Fruit fly (Drosophila melanogaster) whole organism, embryonic: ENCODE data around the gene CG16719.

Experiments
- ATbp ChIP-seq: fragments of 200-800 bp; sonication (Bioruptor generic); optimal IDR thresholded peaks from 2 replicates; lab custom pipeline; 2017; ENCODE audit warnings: missing biosample characterization, mild to moderate bottlenecking, missing genetic modification characterization, missing genetic modification reagents
- B-H2 ChIP-seq: fragments of 200-800 bp; sonication (Bioruptor generic); optimal IDR thresholded peaks from 2 replicates; lab custom pipeline; 2018; ENCODE audit warnings: missing biosample characterization, mild to moderate bottlenecking, missing genetic modification characterization
- Bgb ChIP-seq: fragments of 200-800 bp; sonication (Bioruptor generic); IDR thresholded peaks from 2 replicates; pipeline ENCODE4 v1.3.6; 2022; ENCODE audit warnings: missing biosample characterization, missing genetic modification characterization; ENCODE audit not compliant: partially characterized antibody
- CG10462 ChIP-seq: fragments of 200-800 bp; sonication (Bioruptor generic); optimal IDR thresholded peaks from 2 replicates; lab custom pipeline; 2016; ENCODE audit warnings: missing biosample characterization, missing genetic modification characterization
- CG11247 ChIP-seq: fragments of 200-800 bp; sonication (Bioruptor generic); IDR thresholded peaks from 2 replicates; pipeline ENCODE4 v1.3.6; 2022; ENCODE audit warnings: missing biosample characterization, missing genetic modification characterization
- CG11504 ChIP-seq: fragments of 200-800 bp; sonication (Bioruptor generic); optimal IDR thresholded peaks from 3 replicates; lab custom pipeline; 2019; ENCODE audit warnings: missing biosample characterization, mild to moderate bottlenecking, missing genetic modification characterization, moderate library complexity
- CG12104 ChIP-seq: fragments of 200-800 bp; sonication (Bioruptor generic); optimal IDR thresholded peaks from 3 replicates; lab custom pipeline; 2016; ENCODE audit warnings: missing biosample characterization, missing genetic modification characterization
- CG14050 ChIP-seq: fragments of 200-800 bp; sonication (Bioruptor generic); IDR thresholded peaks from 3 replicates; pipeline ENCODE4 v1.3.6; 2022; ENCODE audit warnings: missing biosample characterization, missing genetic modification characterization
- CG15696 ChIP-seq: fragments of 200-800 bp; sonication (Bioruptor generic); optimal IDR thresholded peaks from 2 replicates; lab custom pipeline; 2019; ENCODE audit warnings: missing biosample characterization, mild to moderate bottlenecking, missing genetic modification characterization, moderate library complexity
- CG1647 ChIP-seq: fragments of 200-800 bp; sonication (Bioruptor generic); optimal IDR thresholded peaks from 3 replicates; lab custom pipeline; 2016; ENCODE audit warnings: missing biosample characterization, missing genetic modification characterization
- CG16779 ChIP-seq: fragments of 200-800 bp; sonication (Bioruptor generic); IDR thresholded peaks from 2 replicates; pipeline ENCODE4 v1.3.6; 2022; ENCODE audit warnings: missing biosample characterization, missing genetic modification characterization
- CG30020 ChIP-seq: fragments of 200-800 bp; optimal IDR thresholded peaks from 2 replicates; lab custom pipeline; 2019; ENCODE audit warnings: missing biosample characterization, mild to moderate bottlenecking, missing genetic modification characterization, moderate library complexity
- CG31224 ChIP-seq: fragments of 200-800 bp; sonication (Bioruptor generic); IDR thresholded peaks from 2 replicates; pipeline ENCODE4 v1.3.6; 2022; ENCODE audit warnings: missing biosample characterization, missing genetic modification characterization
- CG31441 ChIP-seq: fragments of 200-800 bp; sonication (Bioruptor generic); IDR thresholded peaks from 2 replicates; pipeline ENCODE4 v1.3.6; 2022; ENCODE audit warnings: missing biosample characterization, missing genetic modification characterization
- CG32772 ChIP-seq: fragments of 200-800 bp; sonication (Bioruptor generic); IDR thresholded peaks from 2 replicates; pipeline ENCODE4 v1.3.6; 2022; ENCODE audit warnings: missing biosample characterization, missing genetic modification characterization
- CG4617 ChIP-seq: fragments of 200-800 bp; sonication (Bioruptor generic); optimal IDR thresholded peaks from 3 replicates; lab custom pipeline; 2016; ENCODE audit warnings: missing biosample characterization, missing genetic modification characterization, borderline replicate concordance
- CG4854 ChIP-seq: fragments of 200-800 bp; sonication (Bioruptor generic); optimal IDR thresholded peaks from 2 replicates; lab custom pipeline; 2016; ENCODE audit warnings: missing biosample characterization, missing genetic modification characterization, inconsistent platforms
- CG5953 ChIP-seq: fragments of 200-800 bp; sonication (Bioruptor generic); IDR thresholded peaks from 2 replicates; pipeline ENCODE4 v1.3.6; 2022; ENCODE audit warnings: missing biosample characterization, missing genetic modification characterization
- CG6683 ChIP-seq: fragments of 200-800 bp; sonication (Bioruptor generic); optimal IDR thresholded peaks from 2 replicates; lab custom pipeline; 2017; ENCODE audit warnings: missing biosample characterization, mild to moderate bottlenecking, missing genetic modification characterization, missing genetic modification reagents
- CG7357 ChIP-seq: fragments of 200-800 bp; sonication (Bioruptor generic); IDR thresholded peaks from 3 replicates; pipeline ENCODE4 v1.3.6; 2022; ENCODE audit warnings: missing biosample characterization, missing genetic modification characterization
- CG7786 ChIP-seq: fragments of 200-800 bp; sonication (Bioruptor generic); optimal IDR thresholded peaks from 2 replicates; lab custom pipeline; 2016; ENCODE audit warnings: missing biosample characterization, missing genetic modification characterization
- CG8924 ChIP-seq: fragments of 200-800 bp; optimal IDR thresholded peaks from 3 replicates; lab custom pipeline; 2019; ENCODE audit warnings: missing biosample characterization, mild to moderate bottlenecking, missing genetic modification characterization, moderate library complexity
- CG9797 ChIP-seq: fragments of 200-800 bp; sonication (Bioruptor generic); optimal IDR thresholded peaks from 3 replicates; lab custom pipeline; 2018; ENCODE audit warnings: missing biosample characterization, mild to moderate bottlenecking, missing genetic modification characterization
- Camta ChIP-seq: fragments of 200-800 bp; sonication (Bioruptor generic); optimal IDR thresholded peaks from 2 replicates; lab custom pipeline; 2016; ENCODE audit warnings: missing biosample characterization, missing genetic modification characterization
- Dbx ChIP-seq: fragments of 200-800 bp; sonication (Bioruptor generic); IDR thresholded peaks from 3 replicates; pipeline ENCODE4 v1.3.6; 2022; ENCODE audit warnings: missing biosample characterization, missing genetic modification characterization
- Dfd ChIP-seq, 2 experiments: fragments of >200 bp; optimal IDR thresholded peaks; 2 replicates each; lab custom pipeline; 2017; ENCODE audit warnings: missing biosample characterization in 2 of 2, missing genetic modification characterization in 2 of 2
- Gug ChIP-seq: fragments of 200-800 bp; sonication (Bioruptor generic); IDR thresholded peaks from 4 replicates; pipeline ENCODE4 v1.3.6; 2022; ENCODE audit warnings: missing biosample characterization, missing genetic modification characterization
- Lim3 ChIP-seq: fragments of 200-800 bp; sonication (Bioruptor generic); IDR thresholded peaks from 2 replicates; pipeline ENCODE4 v1.3.6; 2022; ENCODE audit warnings: missing biosample characterization, missing genetic modification characterization
- Nf-YA ChIP-seq: fragments of 200-800 bp; sonication (Bioruptor generic); IDR thresholded peaks from 2 replicates; pipeline ENCODE4 v1.3.6; 2022; ENCODE audit warnings: missing biosample characterization, missing genetic modification characterization
- Nf-YC ChIP-seq: fragments of 200-800 bp; optimal IDR thresholded peaks from 3 replicates; lab custom pipeline; 2019; ENCODE audit warnings: missing biosample characterization, mild to moderate bottlenecking, missing genetic modification characterization, moderate library complexity
- Rfx ChIP-seq: fragments of 200-800 bp; sonication (Bioruptor generic); IDR thresholded peaks from 2 replicates; pipeline ENCODE4 v1.3.6; 2022; ENCODE audit warnings: missing biosample characterization, missing genetic modification characterization
- Rx ChIP-seq: fragments of 200-800 bp; sonication (Bioruptor generic); IDR thresholded peaks from 2 replicates; pipeline ENCODE4 v1.3.6; 2022; ENCODE audit warnings: missing biosample characterization, missing genetic modification characterization
- Side ChIP-seq: fragments of 200-800 bp; sonication (Bioruptor generic); optimal IDR thresholded peaks from 2 replicates; lab custom pipeline; 2016; ENCODE audit warnings: missing biosample characterization, missing genetic modification characterization
- ac ChIP-seq: fragments of 200-800 bp; sonication (Bioruptor generic); optimal IDR thresholded peaks from 3 replicates; lab custom pipeline; 2017; ENCODE audit warnings: missing biosample characterization, mild to moderate bottlenecking, missing genetic modification characterization
- al ChIP-seq: fragments of 200-800 bp; sonication (Bioruptor generic); IDR thresholded peaks from 2 replicates; pipeline ENCODE4 v1.3.6; 2022; ENCODE audit warnings: missing biosample characterization, missing genetic modification characterization
- ara ChIP-seq: fragments of 200-800 bp; sonication (Bioruptor generic); IDR thresholded peaks from 2 replicates; pipeline ENCODE4 v1.3.6; 2022; ENCODE audit warnings: missing biosample characterization, missing genetic modification characterization
- bcd ChIP-seq: fragments of 200-800 bp; sonication (Bioruptor generic); optimal IDR thresholded peaks from 2 replicates; lab custom pipeline; 2017; ENCODE audit warnings: missing biosample characterization, mild to moderate bottlenecking, missing genetic modification characterization
- cg ChIP-seq: fragments of 200-800 bp; sonication (Bioruptor generic); optimal IDR thresholded peaks from 3 replicates; lab custom pipeline; 2019; ENCODE audit warnings: missing biosample characterization, mild to moderate bottlenecking, missing genetic modification characterization, moderate library complexity
- gce ChIP-seq: fragments of 200-800 bp; sonication (Bioruptor generic); IDR thresholded peaks from 3 replicates; pipeline ENCODE4 v1.3.6; 2022; ENCODE audit warnings: missing biosample characterization, missing genetic modification characterization
- gem ChIP-seq: fragments of 200-800 bp; sonication (Bioruptor generic); optimal IDR thresholded peaks from 2 replicates; lab custom pipeline; 2019; ENCODE audit warnings: missing biosample characterization, mild to moderate bottlenecking, missing genetic modification characterization, moderate library complexity
- gfzf ChIP-seq: fragments of 200-800 bp; sonication (Bioruptor generic); optimal IDR thresholded peaks from 2 replicates; lab custom pipeline; 2016; ENCODE audit warnings: missing biosample characterization, mild to moderate bottlenecking, missing genetic modification characterization, moderate library complexity
- insv ChIP-seq, 2 experiments: fragments of 200-800 bp; sonication (Bioruptor generic); optimal IDR thresholded peaks; 3 replicates each; lab custom pipeline; 2016 to 2018; ENCODE audit warnings: missing biosample characterization in 2 of 2, missing genetic modification characterization in 2 of 2
- klu ChIP-seq: fragments of 200-800 bp; sonication (Bioruptor generic); IDR thresholded peaks from 2 replicates; pipeline ENCODE4 v1.3.6; 2022; ENCODE audit warnings: missing biosample characterization, missing genetic modification characterization
- maf-S ChIP-seq: fragments of 200-800 bp; sonication (Bioruptor generic); optimal IDR thresholded peaks from 2 replicates; lab custom pipeline; 2016; ENCODE audit warnings: missing biosample characterization, missing genetic modification characterization
- mld ChIP-seq: fragments of 200-800 bp; sonication (Bioruptor generic); IDR thresholded peaks from 3 replicates; pipeline ENCODE4 v1.3.6; 2022; ENCODE audit warnings: missing biosample characterization, missing genetic modification characterization; ENCODE audit not compliant: partially characterized antibody
- otp ChIP-seq: fragments of 200-800 bp; sonication (Bioruptor generic); IDR thresholded peaks from 3 replicates; pipeline ENCODE4, ENCODE4 v1.3.6; 2022; ENCODE audit warnings: missing biosample characterization, missing genetic modification characterization
- pan ChIP-seq, 4 experiments: fragments of >200 bp in 3 of 4; fragments of 200-800 bp in 1 of 4; sonication (Bioruptor generic) in 1 of 4; optimal IDR thresholded peaks in 3 of 4; IDR thresholded peaks in 1 of 4; 2 replicates each; pipeline versions ENCODE4 v1.3.6 to Lab custom; 2017 to 2022; ENCODE audit warnings: missing biosample characterization in 2 of 4, missing genetic modification characterization in 2 of 4, mixed read lengths in 1 of 4
- pho ChIP-seq: fragments of 200-800 bp; sonication (Bioruptor generic); optimal IDR thresholded peaks from 2 replicates; lab custom pipeline; 2016; ENCODE audit warnings: missing biosample characterization, missing genetic modification characterization
- row ChIP-seq: fragments of 200-800 bp; sonication (Bioruptor generic); IDR thresholded peaks from 3 replicates; pipeline ENCODE4 v1.3.6; 2022; ENCODE audit warnings: missing biosample characterization, missing genetic modification characterization
- slbo ChIP-seq: fragments of 200-800 bp; sonication (Bioruptor generic); IDR thresholded peaks from 2 replicates; pipeline ENCODE4 v1.3.6; 2022; ENCODE audit warnings: missing biosample characterization, missing genetic modification characterization
- tap ChIP-seq: fragments of 200-800 bp; optimal IDR thresholded peaks from 3 replicates; lab custom pipeline; 2019; ENCODE audit warnings: missing biosample characterization, mild to moderate bottlenecking, missing genetic modification characterization, moderate library complexity

The CG16719 gene

DNA sequence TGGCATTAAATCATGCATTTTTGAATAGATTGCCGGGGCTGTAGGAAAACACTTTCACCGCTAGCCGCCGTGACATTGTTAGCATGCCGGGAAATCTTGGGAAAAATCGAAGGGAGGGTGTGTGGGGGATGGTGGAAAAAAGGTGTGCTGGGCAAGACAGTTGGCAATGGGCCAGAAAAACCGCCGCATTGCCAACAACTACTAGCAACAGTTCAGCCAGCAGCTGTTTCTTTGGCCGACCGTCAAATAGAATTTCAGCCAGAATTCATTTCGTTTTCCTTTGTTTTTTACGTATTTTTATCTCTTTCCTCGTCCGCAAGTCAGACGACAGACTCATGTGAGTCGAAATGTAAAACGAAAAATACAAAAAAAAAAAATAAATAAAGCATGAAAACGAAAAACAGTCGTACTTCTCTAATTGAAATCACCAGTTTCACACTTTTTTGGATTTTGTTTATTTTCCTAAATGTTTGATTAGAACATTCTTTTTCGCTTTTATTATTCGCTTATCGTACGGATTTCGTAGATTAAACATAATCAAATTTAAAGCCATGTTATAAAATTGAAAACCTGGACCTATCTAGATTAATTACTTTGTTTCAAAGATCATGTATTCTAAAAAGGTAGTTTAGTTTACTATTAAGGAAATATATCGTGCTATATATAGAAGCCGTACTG lies 6.0 kb downstream of the CG16719 start (continued):
- TF ChIP-seq gce (GFP tag; lab: Robert Waterston, UW) (no peak), CG11504 (tag; lab: Kevin White, UChicago) (no peak), Camta (GFP tag; lab: Kevin White, UChicago) (no peak), CG4617 (no peak), CG14050 (GFP tag; lab: Robert Waterston, UW) (no peak), Nf-YA (GFP tag; lab: Robert Waterston, UW) (no peak), tap (tag; lab: Kevin White, UChicago) (peak; percentile 18), CG16779 (GFP tag; lab: Robert Waterston, UW) (no peak), Lim3 (GFP tag; lab: Robert Waterston, UW) (no peak), Dfd (GFP tag; optimal IDR thresholded peaks at IDR 0.05; lab: Kevin White, UChicago) (no peak), CG15696 (tag; lab: Kevin White, UChicago) (no peak), CG9797 (GFP tag; lab: Kevin White, UChicago) (no peak), Rx (GFP tag; lab: Robert Waterston, UW) (no peak), Nf-YC (tag; lab: Kevin White, UChicago) (peak; percentile 7), CG12104 (GFP tag; lab: Kevin White, UChicago) (peak; percentile 9), al (GFP tag; lab: Robert Waterston, UW) (no peak), CG10462 (GFP tag; lab: Kevin White, UChicago) (no peak), insv (GFP tag; optimal IDR thresholded peaks at IDR 0.05; lab: Kevin White, UChicago) (no peak), CG6683 (GFP tag; lab: Kevin White, UChicago) (peak; percentile 4), row (GFP tag; lab: Robert Waterston, UW) (peak; percentile 62), B-H2 (no peak), gfzf (GFP tag; lab: Kevin White, UChicago) (no peak), gem (peak; percentile 69), maf-S (GFP tag; lab: Kevin White, UChicago) (no peak), slbo (GFP tag; lab: Robert Waterston, UW) (peak; percentile 35), CG32772 (GFP tag; lab: Robert Waterston, UW) (no peak), Side (GFP tag; lab: Kevin White, UChicago) (peak; percentile 5), klu (GFP tag; lab: Robert Waterston, UW) (no peak), CG7357 (GFP tag; lab: Robert Waterston, UW) (no peak), ATbp (GFP tag; lab: Kevin White, UChicago) (no peak), CG31224 (no peak), CG11247 (GFP tag; lab: Robert Waterston, UW) (no peak), bcd (GFP tag; lab: Kevin White, UChicago) (peak; percentile 5), pho (GFP tag; lab: Kevin White, UChicago) (peak; percentile 75), CG5953 (GFP tag; lab: Robert Waterston, UW) (no peak), otp (GFP tag; lab: Robert Waterston, UW) (no peak), Bgb (GFP tag; lab: Robert Waterston, UW) (no peak), ac (GFP tag; lab: Kevin White, UChicago) (no peak), mld (GFP tag; lab: Robert Waterston, UW) (no peak), CG30020 (tag; lab: Kevin White, UChicago) (no peak), CG31441 (GFP tag; lab: Robert Waterston, UW) (0 out of 2 replicates have a peak, but pooled peaks have one; percentile 9), CG1647 (GFP tag; lab: Kevin White, UChicago) (no peak), Rfx (GFP tag; lab: Robert Waterston, UW) (peak; percentile 41), Dbx (GFP tag; lab: Robert Waterston, UW) (no peak), ara (GFP tag; lab: Robert Waterston, UW) (no peak), pan (optimal IDR thresholded peaks at IDR 0.05; lab: Kevin White, UChicago) (no peak), pan (GFP tag; optimal IDR thresholded peaks at IDR 0.05 in 1 of 2, IDR thresholded peaks at IDR 0.05 in 1 of 2) (no peak), CG4854 (GFP tag; lab: Kevin White, UChicago) (no peak), CG7786 (GFP tag; lab: Kevin White, UChicago) (peak; percentile 28), Gug (GFP tag; lab: Robert Waterston, UW) (no peak), CG8924 (tag; lab: Kevin White, UChicago) (no peak), cg (GFP tag; lab: Kevin White, UChicago) (no peak)
